Worm (Caenorhabditis elegans) whole organism, midembryonic: Measurements from ENCODE around the gene Y17G9A.2.

ENCODE experiments used
- T22C8.4 ChIP-seq: fragments of 200-800 bp; sonication (Bioruptor generic); IDR thresholded peaks from 2 replicates; pipeline ENCODE4 v1.3.6; 2022; ENCODE audit warnings: missing genetic modification characterization, missing compliant biosample characterization
- cog-1 ChIP-seq: sonication (generic microtip); optimal IDR thresholded peaks from 2 replicates; lab custom pipeline; 2016; ENCODE audit warnings: missing genetic modification characterization, missing compliant biosample characterization
- med-1 ChIP-seq: sonication (generic microtip); optimal IDR thresholded peaks from 2 replicates; lab custom pipeline; 2017; ENCODE audit warnings: missing genetic modification characterization, mild to moderate bottlenecking, missing compliant biosample characterization, antibody characterized with exemption, missing genetic modification reagents; ENCODE audit not compliant: insufficient read depth
- ref-1 ChIP-seq: fragments of 200-800 bp; sonication (Bioruptor generic); conservative IDR thresholded peaks from 2 replicates; pipeline ENCODE4 v1.3.6; 2022; ENCODE audit warnings: missing genetic modification reagents, missing genetic modification characterization, missing compliant biosample characterization
- tab-1 ChIP-seq: fragments of 200-800 bp; sonication (Bioruptor generic); IDR thresholded peaks from 2 replicates; pipeline ENCODE4 v1.3.6; 2022; ENCODE audit warnings: missing genetic modification characterization, missing compliant biosample characterization
- ztf-23 ChIP-seq: fragments of 200-800 bp; sonication (Bioruptor generic); IDR thresholded peaks from 2 replicates; pipeline ENCODE4 v1.3.6; 2022; ENCODE audit warnings: missing genetic modification reagents, missing genetic modification characterization, missing compliant biosample characterization

The Y17G9A.2 gene

DNA sequence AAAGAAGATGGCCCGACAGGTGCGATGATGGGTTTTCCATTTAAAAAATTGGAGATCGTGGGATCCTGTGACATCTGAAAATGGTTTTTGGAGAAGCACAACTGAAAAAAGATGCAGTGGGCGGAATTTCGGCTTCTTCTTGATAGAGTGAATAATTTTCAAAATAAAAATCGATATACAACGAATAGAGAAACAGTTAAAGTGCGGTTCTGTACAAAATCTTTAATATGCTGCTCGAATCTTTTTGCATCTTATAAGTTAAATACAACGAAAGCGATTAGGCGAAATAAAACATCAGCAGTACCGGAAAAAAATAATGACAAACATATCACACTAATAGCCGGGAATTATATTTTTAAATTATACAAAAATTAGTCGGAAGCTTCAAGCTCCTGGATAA is 48.9 kb downstream of the Y17G9A.2 start, which contains the start of gene H06H21.11:
Gene H06H21.11 (minus strand): TSS at position 101 of the 400 bp plus-strand sequence.
- TF ChIP-seq ref-1 (GFP tag; lab: Robert Waterston, UW): no peak

DNA sequence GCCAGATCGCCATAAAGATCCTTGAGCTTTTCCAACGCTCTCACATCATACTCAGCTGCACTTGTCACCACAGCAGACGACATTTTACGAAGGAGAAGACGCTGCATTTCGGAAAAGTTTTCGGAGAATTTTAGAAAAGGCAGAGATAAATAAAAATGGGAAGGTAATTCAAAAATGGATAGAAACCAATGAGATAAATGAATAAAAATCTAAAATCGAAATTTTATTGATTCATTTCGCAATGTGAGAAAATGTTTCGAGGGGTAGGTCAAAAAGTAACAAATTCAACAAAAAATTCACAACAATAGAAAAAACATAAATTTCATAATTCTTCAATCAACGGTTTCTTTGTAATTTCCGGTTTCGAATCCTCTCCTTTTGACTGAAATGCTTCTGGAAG is 49.6 kb downstream of the Y17G9A.2 start, which contains the start of gene dpf-5:
Gene dpf-5 (minus strand): TSS at position 101 of the 400 bp plus-strand sequence.
- TF ChIP-seq med-1 (GFP tag; lab: Kevin White, UChicago): no peak
- TF ChIP-seq ztf-23 (GFP tag; lab: Robert Waterston, UW): no peak
- TF ChIP-seq T22C8.4 (GFP tag; lab: Robert Waterston, UW): no peak
- no peak for TF ChIP-seq cog-1 (tag; lab: Kevin White, UChicago)
- no peak for TF ChIP-seq ref-1 (GFP tag; lab: Robert Waterston, UW)
- no peak for TF ChIP-seq tab-1 (GFP tag; lab: Robert Waterston, UW)
